Worm (Caenorhabditis elegans): ENCODE measurements around the gene des-2.

DNA sequence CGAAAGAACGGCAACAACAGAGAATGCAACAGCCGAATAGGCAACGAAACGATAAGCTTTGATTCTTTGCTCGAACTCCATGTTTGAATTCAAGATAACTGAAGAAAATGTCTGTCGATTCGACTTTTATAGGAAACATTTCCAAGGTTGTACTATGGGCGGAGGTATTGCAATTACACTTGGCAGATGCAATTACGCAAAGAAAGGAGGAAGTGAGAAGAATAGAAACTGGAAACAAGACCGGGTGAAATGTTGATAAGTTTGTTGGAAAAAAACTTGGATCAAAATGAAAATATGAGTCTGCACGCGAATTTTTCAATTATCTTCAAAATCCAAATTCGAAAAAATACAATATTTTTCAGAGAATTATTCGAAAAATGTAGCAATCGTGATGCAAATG, 31.7 kb downstream of the des-2 start, which contains the start of gene col-155:
- TF ChIP-seq fkh-3 (tag; optimal IDR thresholded peaks at IDR 0.05), result no peak
- TF ChIP-seq lsy-27 (tag; optimal IDR thresholded peaks at IDR 0.05; ENCODE audit: borderline replicate concordance, insufficient read depth), result no peak
- TF ChIP-seq ceh-91 (GFP tag; IDR thresholded peaks at IDR 0.05), result no peak
- TF ChIP-seq Y56A3A.18 (GFP tag; IDR thresholded peaks at IDR 0.05), result no peak
- no peak for TF ChIP-seq cebp-1 (GFP tag; IDR thresholded peaks at IDR 0.05)
- TF ChIP-seq cebp-1 (tag; optimal IDR thresholded peaks at IDR 0.05), result no peak
- no peak for TF ChIP-seq hlh-12 (tag; optimal IDR thresholded peaks at IDR 0.05)
- no peak for TF ChIP-seq tlf-1 (GFP tag; optimal IDR thresholded peaks at IDR 0.05)
- TF ChIP-seq snpc-1.1 (tag; optimal IDR thresholded peaks at IDR 0.05; ENCODE audit: insufficient read depth), result no peak
- no peak for TF ChIP-seq lin-40 (tag; optimal IDR thresholded peaks at IDR 0.05)
- no peak for TF ChIP-seq sea-2 (GFP tag; IDR thresholded peaks at IDR 0.05)
- no peak for TF ChIP-seq lin-35 (GFP tag; optimal IDR thresholded peaks at IDR 0.05)
- TF ChIP-seq ztf-28 (GFP tag; IDR thresholded peaks at IDR 0.05), result no peak
- no peak for TF ChIP-seq tbx-9 (tag; optimal IDR thresholded peaks at IDR 0.05; ENCODE audit: borderline replicate concordance)
